Worm (Caenorhabditis elegans) whole organism, late embryonic: ENCODE data around the gene ctps-1.

Experiments used
- C08G9.2 ChIP-seq: sonication (generic microtip); optimal IDR thresholded peaks from 2 replicates; lab custom pipeline; 2016; ENCODE audit warnings: mild to moderate bottlenecking, missing genetic modification characterization, moderate library complexity, missing compliant biosample characterization
- K02D7.2 ChIP-seq: sonication (generic microtip); optimal IDR thresholded peaks from 2 replicates; lab custom pipeline; 2017; ENCODE audit warnings: mild to moderate bottlenecking, missing genetic modification characterization, missing compliant biosample characterization
- ceh-22 ChIP-seq: sonication (generic microtip); optimal IDR thresholded peaks from 2 replicates; lab custom pipeline; 2017; ENCODE audit warnings: missing biosample characterization, missing genetic modification characterization
- ceh-24 ChIP-seq: sonication (generic microtip); optimal IDR thresholded peaks from 2 replicates; lab custom pipeline; 2016; ENCODE audit warnings: mild to moderate bottlenecking, missing genetic modification characterization, missing compliant biosample characterization
- ceh-48 ChIP-seq: sonication (generic microtip); optimal IDR thresholded peaks from 2 replicates; lab custom pipeline; 2016; ENCODE audit warnings: missing genetic modification characterization, inconsistent platforms, missing compliant biosample characterization
- fkh-10 ChIP-seq: fragments of 150-350 bp; optimal IDR thresholded peaks from 2 replicates; lab custom pipeline; 2014; ENCODE audit warnings: missing biosample characterization, missing genetic modification reagents, missing genetic modification characterization
- fkh-6 ChIP-seq: sonication (generic microtip); optimal IDR thresholded peaks from 2 replicates; lab custom pipeline; 2016; ENCODE audit warnings: missing genetic modification characterization, missing compliant biosample characterization
- lim-6 ChIP-seq: sonication (generic microtip); optimal IDR thresholded peaks from 2 replicates; lab custom pipeline; 2016; ENCODE audit warnings: missing genetic modification characterization, missing compliant biosample characterization
- madf-2 ChIP-seq: sonication (generic microtip); optimal IDR thresholded peaks from 2 replicates; lab custom pipeline; 2017; ENCODE audit warnings: missing genetic modification characterization, missing compliant biosample characterization
- ref-2 ChIP-seq: sonication (generic microtip); optimal IDR thresholded peaks from 2 replicates; lab custom pipeline; 2016; ENCODE audit warnings: missing genetic modification characterization, missing compliant biosample characterization
- sox-2 ChIP-seq: fragments of 200-800 bp; sonication (Bioruptor generic); IDR thresholded peaks from 2 replicates; pipeline ENCODE4 v1.3.6; 2022; ENCODE audit warnings: missing genetic modification reagents, missing genetic modification characterization, missing compliant biosample characterization

Gene ctps-1

ce11 chrV:16852002-16852401 is 57.3 kb downstream of the ctps-1 start, which contains the start of gene clec-37:
Gene clec-37 (minus strand): TSS chrV:16852102.
- TF ChIP-seq ceh-24 (tag; lab: Kevin White, UChicago) = no peak
- TF ChIP-seq madf-2 (tag; lab: Kevin White, UChicago) = no peak
- TF ChIP-seq C08G9.2 (tag; lab: Kevin White, UChicago) = no peak
- no peak for TF ChIP-seq K02D7.2 (tag; lab: Kevin White, UChicago)
- no peak for TF ChIP-seq ref-2 (tag; lab: Kevin White, UChicago)
- TF ChIP-seq ceh-48 (tag; lab: Kevin White, UChicago) = no peak
- TF ChIP-seq lim-6 (tag; lab: Kevin White, UChicago) = no peak
- TF ChIP-seq fkh-6 (tag; lab: Kevin White, UChicago) = no peak
- TF ChIP-seq ceh-22 (tag; lab: Kevin White, UChicago) = no peak
- no peak for TF ChIP-seq sox-2
- TF ChIP-seq fkh-10 (GFP tag; lab: Kevin White, UChicago) = no peak
